Worm (Caenorhabditis elegans): Measurements from ENCODE around the gene F32D8.12.

ce11 chrV:10889774-10890173, 1.1 kb downstream of the F32D8.12 start:
- TF ChIP-seq nhr-28 (tag; optimal IDR thresholded peaks at IDR 0.05) (no peak), zag-1 (tag; optimal IDR thresholded peaks at IDR 0.05) (no peak), lin-13 (GFP tag; optimal IDR thresholded peaks at IDR 0.05) (no peak), ceh-82 (tag; optimal IDR thresholded peaks at IDR 0.05) (no peak), lin-15B (tag; optimal IDR thresholded peaks at IDR 0.05) (no peak), Y48G9A.11 (GFP tag; IDR thresholded peaks at IDR 0.05) (no peak), spr-3 (GFP tag; optimal IDR thresholded peaks at IDR 0.05) (no peak), nhr-76 (tag; optimal IDR thresholded peaks at IDR 0.05) (no peak), mxl-3 (GFP tag; optimal IDR thresholded peaks at IDR 0.05) (no peak), dpl-1 (GFP tag; optimal IDR thresholded peaks at IDR 0.05) (no peak), unc-130 (GFP tag; optimal IDR thresholded peaks at IDR 0.05) (no peak), fos-1 (tag; optimal IDR thresholded peaks at IDR 0.05) (no peak), hlh-11 (tag; optimal IDR thresholded peaks at IDR 0.05) (no peak), daf-19 (GFP tag; conservative IDR thresholded peaks at IDR 0.05) (no peak)
